Fruit fly (Drosophila melanogaster): ENCODE measurements around the gene Rcd4.
A peak's percentile ranks its signal among the peaks of the same experiment; 100 is the strongest.

The Rcd4 gene

dm6 chr2L:8416350-8417046, 33.8 kb downstream of the Rcd4 start (continued):
- TF ChIP-seq CG31441 (GFP tag; IDR thresholded peaks at IDR 0.05) = no peak
- TF ChIP-seq CG11695 (GFP tag; IDR thresholded peaks at IDR 0.05) = no peak
- TF ChIP-seq Hand (GFP tag; optimal IDR thresholded peaks at IDR 0.05) = no peak
- TF ChIP-seq E2f2 (GFP tag; IDR thresholded peaks at IDR 0.05) = peak; percentile 67
- no peak for TF ChIP-seq CG12391 (tag; optimal IDR thresholded peaks at IDR 0.05)
- TF ChIP-seq CG18011 (GFP tag; optimal IDR thresholded peaks at IDR 0.05) = no peak
- TF ChIP-seq Opbp (GFP tag; IDR thresholded peaks at IDR 0.05; ENCODE audit: partially characterized antibody) = peak; percentile 11; the same call in 1 of the 3 replicates
- TF ChIP-seq CG18764 (GFP tag; optimal IDR thresholded peaks at IDR 0.05) = no peak
- TF ChIP-seq Atf3 (GFP tag; optimal IDR thresholded peaks at IDR 0.05) = no peak
- TF ChIP-seq CG18476 (GFP tag; optimal IDR thresholded peaks at IDR 0.05) = no peak
- TF ChIP-seq CG16863 (GFP tag; optimal IDR thresholded peaks at IDR 0.05) = no peak
- no peak for TF ChIP-seq bbx (GFP tag; IDR thresholded peaks at IDR 0.05; ENCODE audit: partially characterized antibody)
- TF ChIP-seq odd (GFP tag; optimal IDR thresholded peaks at IDR 0.05) = no peak
- no peak for TF ChIP-seq CG18619 (GFP tag; optimal IDR thresholded peaks at IDR 0.05)
- TF ChIP-seq Deaf1 (tag; optimal IDR thresholded peaks at IDR 0.05) = peak; percentile 43
- no peak for TF ChIP-seq CG30020 (tag; optimal IDR thresholded peaks at IDR 0.05)
- TF ChIP-seq p53 (GFP tag; optimal IDR thresholded peaks at IDR 0.05) = no peak
- TF ChIP-seq CG12236 (GFP tag; optimal IDR thresholded peaks at IDR 0.05) = peak; percentile 16
- no peak for TF ChIP-seq Eip74EF (GFP tag; optimal IDR thresholded peaks at IDR 0.05)
- 0 out of 2 replicates have a peak, but pooled peaks have one; percentile 17 for TF ChIP-seq amos (GFP tag; IDR thresholded peaks at IDR 0.05; ENCODE audit: partially characterized antibody)
- TF ChIP-seq CG10366 (GFP tag; IDR thresholded peaks at IDR 0.05) = no peak
- TF ChIP-seq tap (tag; optimal IDR thresholded peaks at IDR 0.05) = no peak
- no peak for TF ChIP-seq pan (optimal IDR thresholded peaks at IDR 0.05)
- TF ChIP-seq pan (GFP tag; optimal IDR thresholded peaks at IDR 0.05 in 1 of 2, IDR thresholded peaks at IDR 0.05 in 1 of 2) = peak in 1 of 2 experiments; percentile 25
- no peak for TF ChIP-seq cad (GFP tag; optimal IDR thresholded peaks at IDR 0.05)
- no peak for TF ChIP-seq Hr3 (GFP tag; optimal IDR thresholded peaks at IDR 0.05)
- no peak for TF ChIP-seq CG15601 (tag; optimal IDR thresholded peaks at IDR 0.05)
- TF ChIP-seq ase (GFP tag; IDR thresholded peaks at IDR 0.05) = no peak
- no peak for TF ChIP-seq insv (GFP tag; optimal IDR thresholded peaks at IDR 0.05)
- TF ChIP-seq ara (GFP tag; IDR thresholded peaks at IDR 0.05) = no peak
- no peak for TF ChIP-seq gsb (GFP tag; IDR thresholded peaks at IDR 0.05)
- no peak for TF ChIP-seq seq (GFP tag; IDR thresholded peaks at IDR 0.05)
- TF ChIP-seq CG8281 (tag; optimal IDR thresholded peaks at IDR 0.05) = peak; percentile 100
- TF ChIP-seq Myb (GFP tag; optimal IDR thresholded peaks at IDR 0.05) = no peak
- peak; percentile 96 for TF ChIP-seq lov (optimal IDR thresholded peaks at IDR 0.05)
- no peak for TF ChIP-seq lov (GFP tag; IDR thresholded peaks at IDR 0.05)
- TF ChIP-seq Meics (GFP tag; optimal IDR thresholded peaks at IDR 0.05) = peak; percentile 36
- no peak for TF ChIP-seq wdn (GFP tag; IDR thresholded peaks at IDR 0.05)
- TF ChIP-seq CG1792 (GFP tag; optimal IDR thresholded peaks at IDR 0.05) = no peak
- TF ChIP-seq da (GFP tag; optimal IDR thresholded peaks at IDR 0.05) = no peak
- TF ChIP-seq esg (GFP tag; conservative IDR thresholded peaks at IDR 0.05) = no peak
- peak; percentile 17 for TF ChIP-seq YL-1 (GFP tag; optimal IDR thresholded peaks at IDR 0.05)
- no peak for TF ChIP-seq CG7928 (GFP tag; optimal IDR thresholded peaks at IDR 0.05)
- no peak for TF ChIP-seq pita (GFP tag; optimal IDR thresholded peaks at IDR 0.05)
- no peak for TF ChIP-seq pfk (GFP tag; optimal IDR thresholded peaks at IDR 0.05)
- TF ChIP-seq Lhr (GFP tag; optimal IDR thresholded peaks at IDR 0.05) = no peak
- no peak for TF ChIP-seq Doc2 (GFP tag; IDR thresholded peaks at IDR 0.05)
- TF ChIP-seq gro (GFP tag; optimal IDR thresholded peaks at IDR 0.05) = peak; percentile 24
- no peak for TF ChIP-seq CG16815 (GFP tag; optimal IDR thresholded peaks at IDR 0.05)
- no peak for TF ChIP-seq CG17385 (GFP tag; optimal IDR thresholded peaks at IDR 0.05)
- no peak for TF ChIP-seq lmd (GFP tag; IDR thresholded peaks at IDR 0.05)

Data from whole organism, embryonic.